Fruit fly (Drosophila melanogaster) whole organism, embryonic: ENCODE results near the gene CG12299.

Source experiments
- Antp ChIP-seq: fragments of 200-800 bp; sonication (Bioruptor generic); optimal IDR thresholded peaks from 3 replicates; lab custom pipeline; 2016; ENCODE audit warnings: missing biosample characterization, missing genetic modification characterization
- C15 ChIP-seq: fragments of 200-800 bp; sonication (Bioruptor generic); IDR thresholded peaks from 3 replicates; pipeline ENCODE4 v1.3.6; 2022; ENCODE audit warnings: missing biosample characterization, missing genetic modification characterization
- CG12104 ChIP-seq: fragments of 200-800 bp; sonication (Bioruptor generic); optimal IDR thresholded peaks from 3 replicates; lab custom pipeline; 2016; ENCODE audit warnings: missing biosample characterization, missing genetic modification characterization
- CG12769 ChIP-seq: fragments of 200-800 bp; sonication (Bioruptor generic); optimal IDR thresholded peaks from 2 replicates; lab custom pipeline; 2019; ENCODE audit warnings: missing biosample characterization, mild to moderate bottlenecking, missing genetic modification characterization, moderate library complexity
- CG13287 ChIP-seq: fragments of 200-800 bp; sonication (Bioruptor generic); IDR thresholded peaks from 2 replicates; pipeline ENCODE4 v1.3.6; 2022; ENCODE audit warnings: missing biosample characterization, missing genetic modification characterization; ENCODE audit not compliant: partially characterized antibody
- CG1529 ChIP-seq: fragments of 200-800 bp; sonication (Bioruptor generic); optimal IDR thresholded peaks from 3 replicates; lab custom pipeline; 2018; ENCODE audit warnings: missing biosample characterization, missing genetic modification characterization
- CG15514 ChIP-seq: fragments of 200-800 bp; sonication (Bioruptor generic); optimal IDR thresholded peaks from 3 replicates; lab custom pipeline; 2017; ENCODE audit warnings: missing biosample characterization, missing genetic modification characterization, mild to moderate bottlenecking, moderate library complexity, missing genetic modification reagents
- CG17829 ChIP-seq: fragments of 200-800 bp; optimal IDR thresholded peaks from 2 replicates; lab custom pipeline; 2019; ENCODE audit warnings: missing biosample characterization, mild to moderate bottlenecking, missing genetic modification characterization, moderate library complexity
- CG18262 ChIP-seq: fragments of 200-800 bp; optimal IDR thresholded peaks from 3 replicates; lab custom pipeline; 2019; ENCODE audit warnings: missing biosample characterization, mild to moderate bottlenecking, missing genetic modification characterization, moderate library complexity
- CG2116 ChIP-seq: fragments of 200-800 bp; sonication (Bioruptor generic); optimal IDR thresholded peaks from 3 replicates; lab custom pipeline; 2018; ENCODE audit warnings: missing biosample characterization, mild to moderate bottlenecking, missing genetic modification characterization
- CG30431 ChIP-seq: fragments of 200-800 bp; sonication (Bioruptor generic); optimal IDR thresholded peaks from 2 replicates; lab custom pipeline; 2017; ENCODE audit warnings: missing biosample characterization, missing genetic modification characterization
- CG31365 ChIP-seq: fragments of 200-800 bp; sonication (Bioruptor generic); optimal IDR thresholded peaks from 2 replicates; lab custom pipeline; 2018; ENCODE audit warnings: missing biosample characterization, mild to moderate bottlenecking, missing genetic modification characterization
- CG6272 ChIP-seq: fragments of 200-800 bp; sonication (Bioruptor generic); IDR thresholded peaks from 2 replicates; pipeline ENCODE4 v1.3.6; 2022; ENCODE audit warnings: missing biosample characterization, missing genetic modification characterization
- CG6813 ChIP-seq: fragments of 200-800 bp; sonication (Bioruptor generic); optimal IDR thresholded peaks from 2 replicates; lab custom pipeline; 2017; ENCODE audit warnings: missing biosample characterization, missing genetic modification characterization, mild to moderate bottlenecking, moderate library complexity, missing genetic modification reagents
- CG7372 ChIP-seq: fragments of 200-800 bp; sonication (Bioruptor generic); IDR thresholded peaks from 2 replicates; pipeline ENCODE4 v1.3.6; 2022; ENCODE audit warnings: missing biosample characterization, missing genetic modification characterization
- CG9609 ChIP-seq: fragments of 200-800 bp; sonication (Bioruptor generic); optimal IDR thresholded peaks from 3 replicates; lab custom pipeline; 2016; ENCODE audit warnings: missing biosample characterization, missing genetic modification characterization
- Chrac-16 ChIP-seq: fragments of 200-800 bp; sonication (Bioruptor generic); optimal IDR thresholded peaks from 3 replicates; lab custom pipeline; 2016; ENCODE audit warnings: missing biosample characterization, missing genetic modification characterization
- Ets65A ChIP-seq: fragments of 200-800 bp; sonication (Bioruptor generic); peaks from one replicate; lab custom pipeline; 2016; ENCODE audit warnings: missing biosample characterization, missing genetic modification characterization
- Hand ChIP-seq: fragments of 200-800 bp; sonication (Bioruptor generic); optimal IDR thresholded peaks from 2 replicates; lab custom pipeline; 2017; ENCODE audit warnings: mild to moderate bottlenecking, missing biosample characterization, missing genetic modification reagents, missing genetic modification characterization
- Hey ChIP-seq: fragments of 200-800 bp; sonication (Bioruptor generic); optimal IDR thresholded peaks from 3 replicates; lab custom pipeline; 2018; ENCODE audit warnings: missing biosample characterization, mild to moderate bottlenecking, missing genetic modification characterization
- Hmx ChIP-seq: fragments of 200-800 bp; sonication (Bioruptor generic); optimal IDR thresholded peaks from 2 replicates; lab custom pipeline; 2016; ENCODE audit warnings: missing biosample characterization, missing genetic modification characterization
- Hr39 ChIP-seq: fragments of >200 bp; optimal IDR thresholded peaks from 2 replicates; lab custom pipeline; 2017
- Lhr ChIP-seq: fragments of 200-800 bp; sonication (Bioruptor generic); optimal IDR thresholded peaks from 3 replicates; lab custom pipeline; 2017; ENCODE audit warnings: mild to moderate bottlenecking, missing biosample characterization, missing genetic modification reagents, missing genetic modification characterization
- Meics ChIP-seq: fragments of 200-800 bp; sonication (Bioruptor generic); optimal IDR thresholded peaks from 2 replicates; lab custom pipeline; 2017; ENCODE audit warnings: missing biosample characterization, mild to moderate bottlenecking, missing genetic modification characterization
- Sox100B ChIP-seq: fragments of 200-800 bp; sonication (Bioruptor generic); optimal IDR thresholded peaks from 3 replicates; lab custom pipeline; 2018; ENCODE audit warnings: missing biosample characterization, mild to moderate bottlenecking, missing genetic modification characterization
- Xbp1 ChIP-seq: fragments of 200-800 bp; sonication (Bioruptor generic); optimal IDR thresholded peaks from 3 replicates; lab custom pipeline; 2016; ENCODE audit warnings: missing biosample characterization, mild to moderate bottlenecking, missing genetic modification characterization
- ac ChIP-seq: fragments of 200-800 bp; sonication (Bioruptor generic); optimal IDR thresholded peaks from 3 replicates; lab custom pipeline; 2017; ENCODE audit warnings: missing biosample characterization, mild to moderate bottlenecking, missing genetic modification characterization
- ara ChIP-seq: fragments of 200-800 bp; sonication (Bioruptor generic); IDR thresholded peaks from 2 replicates; pipeline ENCODE4 v1.3.6; 2022; ENCODE audit warnings: missing biosample characterization, missing genetic modification characterization
- bigmax ChIP-seq: fragments of 200-800 bp; sonication (Bioruptor generic); optimal IDR thresholded peaks from 2 replicates; lab custom pipeline; 2018; ENCODE audit warnings: missing biosample characterization, mild to moderate bottlenecking, missing genetic modification characterization
- cad ChIP-seq: fragments of >200 bp; optimal IDR thresholded peaks from 2 replicates; lab custom pipeline; 2017; ENCODE audit warnings: missing biosample characterization, missing genetic modification characterization
- caup ChIP-seq: fragments of 200-800 bp; sonication (Bioruptor generic); optimal IDR thresholded peaks from 3 replicates; lab custom pipeline; 2017; ENCODE audit warnings: missing biosample characterization, mild to moderate bottlenecking, missing genetic modification characterization, moderate library complexity; ENCODE audit not compliant: severe bottlenecking
- chinmo ChIP-seq: fragments of 200-800 bp; sonication (Bioruptor generic); IDR thresholded peaks from 4 replicates; pipeline ENCODE4 v1.3.6; 2022; ENCODE audit warnings: missing biosample characterization, missing genetic modification characterization; ENCODE audit not compliant: partially characterized antibody
- crol ChIP-seq: fragments of 200-800 bp; sonication (Bioruptor generic); IDR thresholded peaks from 2 replicates; pipeline ENCODE4 v1.3.6; 2022; ENCODE audit warnings: missing biosample characterization, missing genetic modification characterization
- fd96Cb ChIP-seq: fragments of 200-800 bp; sonication (Bioruptor generic); optimal IDR thresholded peaks from 2 replicates; lab custom pipeline; 2018; ENCODE audit warnings: missing biosample characterization, mild to moderate bottlenecking, missing genetic modification characterization, moderate library complexity
- ftz-f1 ChIP-seq: fragments of 200-800 bp; sonication (Bioruptor generic); optimal IDR thresholded peaks from 2 replicates; lab custom pipeline; 2016; ENCODE audit warnings: missing biosample characterization, missing genetic modification characterization
- grn ChIP-seq: fragments of 200-800 bp; sonication (Bioruptor generic); optimal IDR thresholded peaks from 3 replicates; lab custom pipeline; 2017; ENCODE audit warnings: missing biosample characterization, missing genetic modification characterization
- onecut ChIP-seq: fragments of 200-800 bp; sonication (Bioruptor generic); IDR thresholded peaks from 2 replicates; pipeline ENCODE4 v1.3.6; 2022; ENCODE audit warnings: missing biosample characterization, missing genetic modification characterization
- sd ChIP-seq: fragments of 200-800 bp; sonication (Bioruptor generic); optimal IDR thresholded peaks from 3 replicates; lab custom pipeline; 2018; ENCODE audit warnings: missing biosample characterization, mild to moderate bottlenecking, missing genetic modification characterization, moderate library complexity
- sim ChIP-seq: fragments of 200-800 bp; sonication (Bioruptor generic); IDR thresholded peaks from 2 replicates; pipeline ENCODE4 v1.3.6; 2022; ENCODE audit warnings: missing biosample characterization, missing genetic modification characterization
- slbo ChIP-seq: fragments of 200-800 bp; sonication (Bioruptor generic); IDR thresholded peaks from 2 replicates; pipeline ENCODE4 v1.3.6; 2022; ENCODE audit warnings: missing biosample characterization, missing genetic modification characterization
- stwl ChIP-seq: fragments of 200-800 bp; sonication (Bioruptor generic); optimal IDR thresholded peaks from 3 replicates; lab custom pipeline; 2018; ENCODE audit warnings: missing biosample characterization, mild to moderate bottlenecking, missing genetic modification characterization, moderate library complexity
- tin ChIP-seq: fragments of 200-800 bp; sonication (Bioruptor generic); optimal IDR thresholded peaks from 3 replicates; lab custom pipeline; 2016; ENCODE audit warnings: missing biosample characterization, missing genetic modification characterization
- unc-4 ChIP-seq: fragments of 200-800 bp; sonication (Bioruptor generic); IDR thresholded peaks from 2 replicates; pipeline ENCODE4 v1.3.6; 2022; ENCODE audit warnings: missing biosample characterization, missing genetic modification characterization; ENCODE audit not compliant: partially characterized antibody
- vfl ChIP-seq: fragments of 200-800 bp; sonication (Bioruptor generic); optimal IDR thresholded peaks from 2 replicates; lab custom pipeline; 2016; ENCODE audit warnings: missing biosample characterization, missing genetic modification characterization

Gene CG12299

DNA sequence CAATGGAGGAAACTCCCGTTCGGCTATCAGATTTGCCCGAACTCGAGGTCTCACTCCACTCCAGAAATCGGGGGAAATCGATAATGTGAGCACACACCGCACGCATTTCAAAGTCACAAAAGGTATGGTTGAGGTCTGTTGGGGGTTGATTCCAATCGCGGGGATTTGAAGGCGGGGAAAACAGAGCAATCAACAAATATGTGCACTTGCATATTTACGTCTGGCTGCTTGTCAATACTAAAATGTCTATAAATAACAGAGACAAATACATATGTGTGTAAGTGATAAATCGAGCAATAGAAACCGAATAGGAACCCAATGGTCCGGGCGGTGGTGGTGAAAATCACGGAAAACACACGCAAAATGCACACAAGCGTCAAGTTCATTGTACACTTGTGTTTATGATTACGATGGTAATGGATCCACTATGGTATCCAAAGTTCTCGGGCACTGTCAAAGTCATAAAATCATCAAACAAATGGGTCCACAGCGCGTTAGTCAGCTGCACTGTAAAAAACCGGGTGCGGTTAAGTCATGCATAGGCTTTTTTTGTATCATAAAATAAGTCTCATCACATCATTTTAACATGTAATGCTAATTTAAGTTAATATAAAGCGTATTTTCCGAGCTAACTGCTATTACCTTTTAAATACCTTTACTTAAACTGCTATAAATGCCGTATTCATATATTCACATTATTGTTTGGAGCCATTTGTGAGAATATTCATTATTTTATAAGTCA lies 14.9 kb downstream of the CG12299 start (continued):
- TF ChIP-seq Lhr (GFP tag; lab: Kevin White, UChicago) = peak; percentile 95
- peak; percentile 78 for TF ChIP-seq CG2116 (GFP tag; lab: Kevin White, UChicago)
- TF ChIP-seq Hand = peak; percentile 46
- TF ChIP-seq Ets65A (GFP tag; lab: Kevin White, UChicago) = peak; percentile 91
- peak; percentile 69 for TF ChIP-seq bigmax (GFP tag; lab: Kevin White, UChicago)
- no peak for TF ChIP-seq C15 (GFP tag; lab: Robert Waterston, UW)
- TF ChIP-seq slbo (GFP tag; lab: Robert Waterston, UW) = peak; percentile 9; the same call in 1 of the 2 replicates
- peak; percentile 95 for TF ChIP-seq ac
- TF ChIP-seq Hr39 (lab: Kevin White, UChicago) = no peak
- TF ChIP-seq Chrac-16 (GFP tag; lab: Kevin White, UChicago) = peak; percentile 26

DNA sequence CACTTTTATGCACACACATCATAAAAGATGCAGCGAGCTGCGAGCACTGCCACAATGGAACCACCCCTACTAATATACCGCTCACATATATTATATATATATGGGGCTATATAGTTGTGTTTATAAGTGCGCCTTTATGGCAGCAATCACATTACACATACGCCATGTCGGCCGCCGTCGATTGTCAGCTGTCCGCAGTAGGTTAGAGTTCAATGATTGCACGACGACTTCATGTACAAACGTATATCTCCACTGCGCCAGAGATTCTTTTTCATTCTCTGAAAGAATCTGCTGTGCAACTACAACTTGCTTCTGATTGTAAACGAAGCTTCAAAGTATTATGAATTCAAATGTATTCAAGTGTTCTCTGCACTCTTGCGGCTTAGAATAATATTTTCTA lies 15.5 kb downstream of the CG12299 start:
- TF ChIP-seq CG9609 (GFP tag; lab: Kevin White, UChicago) = no peak
- TF ChIP-seq CG17829 (tag; lab: Kevin White, UChicago) = no peak
- peak; percentile 18; the same call in 1 of the 2 replicates for TF ChIP-seq CG7372 (GFP tag; lab: Robert Waterston, UW)

DNA sequence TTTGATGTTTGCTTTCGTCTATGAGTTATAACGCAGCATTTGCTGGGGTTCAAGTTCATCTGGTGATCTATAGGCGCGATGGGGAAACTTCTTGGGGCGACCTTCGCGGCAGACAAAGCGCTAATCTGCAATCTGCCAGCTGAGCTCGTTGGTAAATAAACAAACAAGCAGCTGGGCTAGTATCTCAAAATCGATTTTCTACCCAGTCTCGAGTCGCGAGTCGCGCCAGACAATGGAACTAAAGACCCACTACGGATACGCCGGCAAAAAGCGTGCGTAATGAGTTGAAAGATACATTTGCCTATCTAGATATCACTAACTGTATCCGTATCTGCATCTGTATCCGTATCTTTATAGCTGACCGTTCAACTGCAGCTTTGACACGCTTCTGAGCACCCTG lies 16.5 kb downstream of the CG12299 start:
- 0 out of 4 replicates have a peak, but pooled peaks have one; percentile 50 for TF ChIP-seq chinmo (GFP tag; lab: Robert Waterston, UW)
- no peak for TF ChIP-seq C15 (GFP tag; lab: Robert Waterston, UW)
- no peak for TF ChIP-seq Xbp1 (GFP tag; lab: Kevin White, UChicago)
- peak; percentile 55; the same call in 1 of the 2 replicates for TF ChIP-seq onecut (GFP tag; lab: Robert Waterston, UW)
- peak; percentile 87 for TF ChIP-seq Ets65A (GFP tag; lab: Kevin White, UChicago)
- TF ChIP-seq CG12769 (tag; lab: Kevin White, UChicago) = peak; percentile 2
- peak; percentile 29 for TF ChIP-seq ftz-f1 (GFP tag; lab: Kevin White, UChicago)
- peak; percentile 56 for TF ChIP-seq grn (GFP tag; lab: Kevin White, UChicago)

DNA sequence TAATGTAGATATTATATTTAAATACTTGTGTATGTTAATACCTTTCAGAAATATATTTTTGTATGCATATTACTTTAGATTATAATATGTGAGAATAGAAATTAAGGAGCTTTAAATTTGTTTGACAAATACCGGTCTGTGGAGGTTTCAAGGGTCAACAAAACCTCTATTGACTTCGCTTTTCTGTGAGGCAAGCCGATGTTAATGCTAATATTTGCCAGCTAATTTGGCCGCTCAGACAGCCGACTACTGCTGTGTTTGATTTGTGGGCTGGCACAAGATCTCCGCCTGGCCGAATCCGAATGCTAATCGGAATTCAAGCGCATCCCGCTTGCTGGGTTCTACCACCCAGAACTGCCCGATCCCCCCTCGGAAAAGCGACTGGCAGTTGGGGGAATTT lies 17.5 kb downstream of the CG12299 start:
- TF ChIP-seq cad (GFP tag; lab: Kevin White, UChicago) = no peak
- peak; percentile 55 for TF ChIP-seq Ets65A (GFP tag; lab: Kevin White, UChicago)
- no peak for TF ChIP-seq CG6272 (GFP tag; lab: Robert Waterston, UW)
- TF ChIP-seq CG30431 (GFP tag; lab: Kevin White, UChicago) = no peak
- peak; percentile 25 for TF ChIP-seq Meics
- TF ChIP-seq CG6813 (GFP tag; lab: Kevin White, UChicago) = peak; percentile 20
- peak; percentile 7 for TF ChIP-seq caup (GFP tag; lab: Kevin White, UChicago)
- TF ChIP-seq Sox100B (GFP tag; lab: Kevin White, UChicago) = no peak
- no peak for TF ChIP-seq CG12104 (GFP tag; lab: Kevin White, UChicago)
- peak; percentile 16 for TF ChIP-seq CG18262 (tag; lab: Kevin White, UChicago)
- no peak for TF ChIP-seq crol (GFP tag; lab: Robert Waterston, UW)
- TF ChIP-seq Antp = no peak
- TF ChIP-seq stwl (tag; lab: Kevin White, UChicago) = no peak
- TF ChIP-seq fd96Cb (tag; lab: Kevin White, UChicago) = no peak
- TF ChIP-seq vfl = no peak
- 0 out of 2 replicates have a peak, but pooled peaks have one; percentile 7 for TF ChIP-seq ara (GFP tag; lab: Robert Waterston, UW)
- no peak for TF ChIP-seq sd
- TF ChIP-seq bigmax (GFP tag; lab: Kevin White, UChicago) = no peak
- TF ChIP-seq unc-4 = no peak
- no peak for TF ChIP-seq tin (GFP tag; lab: Kevin White, UChicago)
- no peak for TF ChIP-seq sim (GFP tag; lab: Robert Waterston, UW)
- TF ChIP-seq CG1529 (GFP tag; lab: Kevin White, UChicago) = no peak
- TF ChIP-seq CG15514 (GFP tag; lab: Kevin White, UChicago) = no peak
- TF ChIP-seq Hey (tag; lab: Kevin White, UChicago) = no peak
- TF ChIP-seq CG13287 (GFP tag; lab: Robert Waterston, UW) = no peak
- TF ChIP-seq CG31365 = no peak
- no peak for TF ChIP-seq Hmx (GFP tag; lab: Kevin White, UChicago)
